Fruit fly (Drosophila melanogaster) whole organism, embryonic: Measurements from ENCODE around the gene Uba5.

ENCODE experiments used
- B-H2 ChIP-seq: fragments of 200-800 bp; sonication (Bioruptor generic); optimal IDR thresholded peaks from 2 replicates; lab custom pipeline; 2018; ENCODE audit warnings: missing biosample characterization, mild to moderate bottlenecking, missing genetic modification characterization
- C15 ChIP-seq: fragments of 200-800 bp; sonication (Bioruptor generic); IDR thresholded peaks from 3 replicates; pipeline ENCODE4 v1.3.6; 2022; ENCODE audit warnings: missing biosample characterization, missing genetic modification characterization
- CG10209 ChIP-seq: fragments of 200-800 bp; sonication (Bioruptor generic); optimal IDR thresholded peaks from 3 replicates; lab custom pipeline; 2017; ENCODE audit warnings: missing biosample characterization, mild to moderate bottlenecking, missing genetic modification characterization, missing genetic modification reagents
- CG10366 ChIP-seq: fragments of 200-800 bp; sonication (Bioruptor generic); IDR thresholded peaks from 2 replicates; pipeline ENCODE4 v1.3.6; 2022; ENCODE audit warnings: missing biosample characterization, missing genetic modification characterization
- CG10462 ChIP-seq: fragments of 200-800 bp; sonication (Bioruptor generic); optimal IDR thresholded peaks from 2 replicates; lab custom pipeline; 2016; ENCODE audit warnings: missing biosample characterization, missing genetic modification characterization
- CG11696 ChIP-seq: fragments of 200-800 bp; sonication (Bioruptor generic); IDR thresholded peaks from 2 replicates; pipeline ENCODE4 v1.3.6; 2022; ENCODE audit warnings: missing biosample characterization, missing genetic modification characterization
- CG12071 ChIP-seq: fragments of 200-800 bp; sonication (Bioruptor generic); optimal IDR thresholded peaks from 3 replicates; lab custom pipeline; 2018; ENCODE audit warnings: missing biosample characterization, mild to moderate bottlenecking, missing genetic modification characterization
- CG13296 ChIP-seq: fragments of 200-800 bp; sonication (Bioruptor generic); optimal IDR thresholded peaks from 3 replicates; lab custom pipeline; 2018; ENCODE audit warnings: missing biosample characterization, mild to moderate bottlenecking, missing genetic modification characterization
- CG14050 ChIP-seq: fragments of 200-800 bp; sonication (Bioruptor generic); IDR thresholded peaks from 3 replicates; pipeline ENCODE4 v1.3.6; 2022; ENCODE audit warnings: missing biosample characterization, missing genetic modification characterization
- CG16779 ChIP-seq: fragments of 200-800 bp; sonication (Bioruptor generic); IDR thresholded peaks from 2 replicates; pipeline ENCODE4 v1.3.6; 2022; ENCODE audit warnings: missing biosample characterization, missing genetic modification characterization
- CG18011 ChIP-seq: fragments of 200-800 bp; sonication (Bioruptor generic); optimal IDR thresholded peaks from 2 replicates; lab custom pipeline; 2017; ENCODE audit warnings: missing biosample characterization, missing genetic modification characterization, mild to moderate bottlenecking, moderate library complexity, missing genotype
- CG18619 ChIP-seq: fragments of 200-800 bp; sonication (Bioruptor generic); optimal IDR thresholded peaks from 3 replicates; lab custom pipeline; 2017; ENCODE audit warnings: missing biosample characterization, mild to moderate bottlenecking, missing genetic modification characterization
- CG30403 ChIP-seq: fragments of 200-800 bp; sonication (Bioruptor generic); optimal IDR thresholded peaks from 3 replicates; lab custom pipeline; 2016; ENCODE audit warnings: missing biosample characterization, missing genetic modification characterization
- CG31388 ChIP-seq: fragments of 200-800 bp; sonication (Bioruptor generic); optimal IDR thresholded peaks from 2 replicates; lab custom pipeline; 2016; ENCODE audit warnings: missing biosample characterization, missing genetic modification characterization
- CG3407 ChIP-seq: fragments of 200-800 bp; sonication (Bioruptor generic); optimal IDR thresholded peaks from 2 replicates; lab custom pipeline; 2018; ENCODE audit warnings: missing biosample characterization, mild to moderate bottlenecking, missing genetic modification characterization
- CG6791 ChIP-seq: fragments of 200-800 bp; sonication (Bioruptor generic); IDR thresholded peaks from 3 replicates; pipeline ENCODE4 v1.3.6; 2022; ENCODE audit warnings: missing biosample characterization, missing genetic modification characterization; ENCODE audit not compliant: partially characterized antibody
- CG9609 ChIP-seq: fragments of 200-800 bp; sonication (Bioruptor generic); optimal IDR thresholded peaks from 3 replicates; lab custom pipeline; 2016; ENCODE audit warnings: missing biosample characterization, missing genetic modification characterization
- CG9727 ChIP-seq: fragments of 200-800 bp; sonication (Bioruptor generic); optimal IDR thresholded peaks from 3 replicates; lab custom pipeline; 2017; ENCODE audit warnings: missing biosample characterization, mild to moderate bottlenecking, missing genetic modification characterization
- Dip2 ChIP-seq: fragments of 200-800 bp; sonication (Bioruptor generic); IDR thresholded peaks from 2 replicates; pipeline ENCODE4 v1.3.6; 2022; ENCODE audit warnings: missing biosample characterization, missing genetic modification characterization
- Fer3 ChIP-seq: fragments of 200-800 bp; sonication (Bioruptor generic); optimal IDR thresholded peaks from 2 replicates; lab custom pipeline; 2018; ENCODE audit warnings: missing biosample characterization, mild to moderate bottlenecking, missing genetic modification characterization, moderate library complexity
- H2.0 ChIP-seq: fragments of 200-800 bp; sonication (Bioruptor generic); IDR thresholded peaks from 2 replicates; pipeline ENCODE4 v1.3.6; 2022; ENCODE audit warnings: missing biosample characterization, missing genetic modification characterization
- MESR4 ChIP-seq: fragments of 200-800 bp; sonication (Bioruptor generic); optimal IDR thresholded peaks from 2 replicates; lab custom pipeline; 2018; ENCODE audit warnings: missing biosample characterization, mild to moderate bottlenecking, missing genetic modification characterization, moderate library complexity
- NC2α ChIP-seq: fragments of 200-800 bp; sonication (Bioruptor generic); optimal IDR thresholded peaks from 2 replicates; lab custom pipeline; 2016; ENCODE audit warnings: missing biosample characterization, missing genetic modification characterization
- Ptx1 ChIP-seq: fragments of 200-800 bp; sonication (Bioruptor generic); IDR thresholded peaks from 2 replicates; pipeline ENCODE4 v1.3.6; 2022; ENCODE audit warnings: missing biosample characterization, missing genetic modification characterization
- Xbp1 ChIP-seq: fragments of 200-800 bp; sonication (Bioruptor generic); optimal IDR thresholded peaks from 3 replicates; lab custom pipeline; 2016; ENCODE audit warnings: missing biosample characterization, mild to moderate bottlenecking, missing genetic modification characterization
- ac ChIP-seq: fragments of 200-800 bp; sonication (Bioruptor generic); optimal IDR thresholded peaks from 3 replicates; lab custom pipeline; 2017; ENCODE audit warnings: missing biosample characterization, mild to moderate bottlenecking, missing genetic modification characterization
- bowl ChIP-seq: fragments of 200-800 bp; sonication (Bioruptor generic); IDR thresholded peaks from 2 replicates; pipeline ENCODE4 v1.3.6; 2022; ENCODE audit warnings: missing biosample characterization, missing genetic modification characterization
- cad ChIP-seq: fragments of >200 bp; optimal IDR thresholded peaks from 2 replicates; lab custom pipeline; 2017; ENCODE audit warnings: missing biosample characterization, missing genetic modification characterization
- cas ChIP-seq: fragments of 200-800 bp; sonication (Bioruptor generic); IDR thresholded peaks from 2 replicates; pipeline ENCODE4 v1.3.6; 2022; ENCODE audit warnings: missing biosample characterization, missing genetic modification characterization
- cwo ChIP-seq: fragments of 200-800 bp; sonication (Bioruptor generic); optimal IDR thresholded peaks from 3 replicates; lab custom pipeline; 2017; ENCODE audit warnings: missing biosample characterization, missing genetic modification characterization, mild to moderate bottlenecking, moderate library complexity, missing genetic modification reagents
- da ChIP-seq: fragments of 200-800 bp; sonication (Bioruptor generic); optimal IDR thresholded peaks from 2 replicates; lab custom pipeline; 2016; ENCODE audit warnings: missing biosample characterization, missing genetic modification characterization
- danr ChIP-seq: fragments of 200-800 bp; sonication (Bioruptor generic); IDR thresholded peaks from 2 replicates; pipeline ENCODE4 v1.3.6; 2022; ENCODE audit warnings: missing biosample characterization, missing genetic modification characterization
- disco-r ChIP-seq: fragments of 200-800 bp; sonication (Bioruptor generic); optimal IDR thresholded peaks from 2 replicates; lab custom pipeline; 2016; ENCODE audit warnings: missing biosample characterization, missing genetic modification characterization
- fd64A ChIP-seq: fragments of 200-800 bp; sonication (Bioruptor generic); optimal IDR thresholded peaks from 3 replicates; lab custom pipeline; 2018; ENCODE audit warnings: missing biosample characterization, mild to moderate bottlenecking, missing genetic modification characterization
- gt ChIP-seq: fragments of 200-800 bp; sonication (Bioruptor generic); IDR thresholded peaks from 2 replicates; pipeline ENCODE4 v1.3.6; 2022; ENCODE audit warnings: missing biosample characterization, missing genetic modification characterization
- jing ChIP-seq: fragments of 200-800 bp; sonication (Bioruptor generic); optimal IDR thresholded peaks from 2 replicates; lab custom pipeline; 2018; ENCODE audit warnings: missing biosample characterization, mild to moderate bottlenecking, missing genetic modification characterization
- jumu ChIP-seq: fragments of 200-800 bp; sonication (Bioruptor generic); optimal IDR thresholded peaks from 3 replicates; lab custom pipeline; 2016; ENCODE audit warnings: missing biosample characterization, missing genetic modification characterization
- lab ChIP-seq: fragments of 200-800 bp; sonication (Bioruptor generic); optimal IDR thresholded peaks from 3 replicates; lab custom pipeline; 2017; ENCODE audit warnings: missing biosample characterization, missing genetic modification characterization, mild to moderate bottlenecking, moderate library complexity, missing genetic modification reagents
- mld ChIP-seq: fragments of 200-800 bp; sonication (Bioruptor generic); IDR thresholded peaks from 3 replicates; pipeline ENCODE4 v1.3.6; 2022; ENCODE audit warnings: missing biosample characterization, missing genetic modification characterization; ENCODE audit not compliant: partially characterized antibody
- nmo ChIP-seq: fragments of 200-800 bp; sonication (Bioruptor generic); optimal IDR thresholded peaks from 2 replicates; lab custom pipeline; 2018; ENCODE audit warnings: missing biosample characterization, mild to moderate bottlenecking, missing genetic modification characterization, moderate library complexity
- odd ChIP-seq: fragments of 200-800 bp; sonication (Bioruptor generic); optimal IDR thresholded peaks from 2 replicates; lab custom pipeline; 2017; ENCODE audit warnings: missing biosample characterization, mild to moderate bottlenecking, missing genetic modification characterization
- org-1 ChIP-seq: fragments of 200-800 bp; sonication (Bioruptor generic); optimal IDR thresholded peaks from 2 replicates; lab custom pipeline; 2017; ENCODE audit warnings: missing biosample characterization, missing genetic modification characterization
- schlank ChIP-seq: fragments of 200-800 bp; sonication (Bioruptor generic); optimal IDR thresholded peaks from 2 replicates; lab custom pipeline; 2018; ENCODE audit warnings: missing biosample characterization, mild to moderate bottlenecking, missing genetic modification characterization
- shn ChIP-seq: fragments of 200-800 bp; sonication (Bioruptor generic); optimal IDR thresholded peaks from 3 replicates; lab custom pipeline; 2016; ENCODE audit warnings: missing biosample characterization, missing genetic modification characterization
- stc ChIP-seq: fragments of 200-800 bp; sonication (Bioruptor generic); IDR thresholded peaks from 2 replicates; pipeline ENCODE4 v1.3.6; 2022; ENCODE audit warnings: missing biosample characterization, missing genetic modification characterization
- tll ChIP-seq, 2 experiments: fragments of 200-800 bp in 1 of 2; fragments of >200 bp in 1 of 2; sonication (Bioruptor generic) in 1 of 2; optimal IDR thresholded peaks; 2 replicates each; lab custom pipeline; 2017 to 2019; ENCODE audit warnings: missing biosample characterization in 2 of 2, missing genetic modification characterization in 2 of 2, mild to moderate bottlenecking in 1 of 2, moderate library complexity in 1 of 2
- toy ChIP-seq: fragments of 200-800 bp; sonication (Bioruptor generic); IDR thresholded peaks from 2 replicates; pipeline ENCODE4 v1.3.6; 2022; ENCODE audit warnings: missing biosample characterization, missing genetic modification characterization
- unpg ChIP-seq: fragments of 200-800 bp; sonication (Bioruptor generic); optimal IDR thresholded peaks from 3 replicates; lab custom pipeline; 2018; ENCODE audit warnings: missing biosample characterization, mild to moderate bottlenecking, missing genetic modification characterization, moderate library complexity
- vvl ChIP-seq: fragments of 200-800 bp; sonication (Bioruptor generic); IDR thresholded peaks from 2 replicates; pipeline ENCODE4 v1.3.6; 2022; ENCODE audit warnings: missing biosample characterization, missing genetic modification characterization
- yki ChIP-seq: fragments of >200 bp; optimal IDR thresholded peaks from 3 replicates; lab custom pipeline; 2018
- zfh2 ChIP-seq: fragments of 200-800 bp; sonication (Bioruptor generic); optimal IDR thresholded peaks from 2 replicates; lab custom pipeline; 2016; ENCODE audit warnings: missing biosample characterization, missing genetic modification characterization

The Uba5 gene

DNA sequence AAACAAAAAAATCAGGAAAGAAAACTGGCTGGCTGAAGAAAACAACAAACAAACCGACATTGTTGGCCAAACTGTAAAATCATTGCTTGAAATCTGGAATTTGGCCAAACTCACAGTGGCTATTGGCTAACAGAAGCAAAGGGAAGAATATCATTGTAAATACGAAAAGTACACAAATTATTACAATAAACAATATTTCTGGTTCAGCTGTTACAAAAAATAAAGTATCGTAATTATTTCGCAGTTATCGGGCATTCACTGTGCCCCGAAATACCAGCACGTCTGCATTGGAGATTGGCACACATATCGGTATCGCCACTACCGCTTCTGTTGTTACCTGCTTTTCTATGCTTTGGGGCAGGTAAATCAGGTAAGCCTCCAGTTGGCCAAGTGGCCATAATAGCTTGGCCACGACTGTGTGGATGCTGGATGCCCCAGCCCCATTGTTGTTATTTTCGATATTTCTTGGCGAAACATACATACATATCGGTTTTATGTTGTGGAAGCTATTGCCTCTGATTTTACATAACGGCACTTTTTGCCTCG is 32.2 kb upstream of the Uba5 start (continued):
- TF ChIP-seq CG11696 (GFP tag; lab: Robert Waterston, UW), result no peak
- TF ChIP-seq zfh2 (GFP tag; lab: Kevin White, UChicago), result peak; percentile 25
- no peak for TF ChIP-seq fd64A
- TF ChIP-seq schlank, result no peak
- peak; percentile 11 for TF ChIP-seq org-1
- TF ChIP-seq Fer3 (tag; lab: Kevin White, UChicago), result peak; percentile 36
- TF ChIP-seq Dip2 (GFP tag; lab: Robert Waterston, UW), result no peak
- no peak for TF ChIP-seq CG31388 (GFP tag; lab: Kevin White, UChicago)
- TF ChIP-seq jing (GFP tag; lab: Kevin White, UChicago), result no peak
- no peak for TF ChIP-seq C15 (GFP tag; lab: Robert Waterston, UW)
- peak; percentile 38 for TF ChIP-seq disco-r (GFP tag; lab: Kevin White, UChicago)
- TF ChIP-seq bowl (GFP tag; lab: Robert Waterston, UW), result no peak
- TF ChIP-seq H2.0, result peak; percentile 76
- TF ChIP-seq CG18011 (GFP tag; lab: Kevin White, UChicago), result no peak
- TF ChIP-seq danr (GFP tag; lab: Robert Waterston, UW), result no peak
- TF ChIP-seq NC2α (GFP tag; lab: Kevin White, UChicago), result no peak
- no peak for TF ChIP-seq stc (GFP tag; lab: Robert Waterston, UW)
- peak; percentile 42; the same call in 2 of the 3 replicates for TF ChIP-seq CG14050
- no peak for TF ChIP-seq ac
- no peak for TF ChIP-seq CG9727
- no peak for TF ChIP-seq yki (lab: Kevin White, UChicago)
- TF ChIP-seq CG18619 (GFP tag; lab: Kevin White, UChicago), result peak; percentile 45
- no peak for TF ChIP-seq B-H2 (GFP tag; lab: Kevin White, UChicago)
- TF ChIP-seq CG13296 (GFP tag; lab: Kevin White, UChicago), result peak; percentile 57
- no peak for TF ChIP-seq MESR4
- TF ChIP-seq shn, result no peak
- TF ChIP-seq jumu (GFP tag; lab: Kevin White, UChicago), result no peak
- peak; percentile 77; the same call in 1 of the 2 replicates for TF ChIP-seq vvl (GFP tag; lab: Robert Waterston, UW)
- peak; percentile 19 for TF ChIP-seq cwo (GFP tag; lab: Kevin White, UChicago)
- peak; percentile 20 for TF ChIP-seq nmo (GFP tag; lab: Kevin White, UChicago)
- TF ChIP-seq mld (GFP tag; lab: Robert Waterston, UW), result no peak
- no peak for TF ChIP-seq cad (GFP tag; lab: Kevin White, UChicago)
- peak; percentile 53; the same call in 1 of the 2 replicates for TF ChIP-seq CG10366 (GFP tag; lab: Robert Waterston, UW)
- TF ChIP-seq CG30403, result peak; percentile 50
- no peak for TF ChIP-seq da (GFP tag; lab: Kevin White, UChicago)
- no peak for TF ChIP-seq CG3407 (GFP tag; lab: Kevin White, UChicago)
- peak; percentile 69 for TF ChIP-seq Ptx1 (GFP tag; lab: Robert Waterston, UW)
- TF ChIP-seq cas, result no peak
- no peak for TF ChIP-seq CG9609 (GFP tag; lab: Kevin White, UChicago)
- TF ChIP-seq toy (GFP tag; lab: Robert Waterston, UW), result no peak
- no peak for TF ChIP-seq CG10462 (GFP tag; lab: Kevin White, UChicago)
- no peak for TF ChIP-seq gt (GFP tag; lab: Robert Waterston, UW)
- 0 out of 2 replicates have a peak, but pooled peaks have one; percentile 16 for TF ChIP-seq CG16779 (GFP tag; lab: Robert Waterston, UW)
- TF ChIP-seq Xbp1, result peak; percentile 60
- TF ChIP-seq CG6791 (GFP tag; lab: Robert Waterston, UW), result no peak
- TF ChIP-seq odd (GFP tag; lab: Kevin White, UChicago), result no peak
- peak; percentile 58 for TF ChIP-seq unpg
- TF ChIP-seq CG12071, result peak; percentile 49
- peak; percentile 12 for TF ChIP-seq CG10209 (GFP tag; lab: Kevin White, UChicago)
- TF ChIP-seq lab (GFP tag; lab: Kevin White, UChicago), result peak; percentile 60
- no peak for TF ChIP-seq tll (GFP tag; optimal IDR thresholded peaks at IDR 0.05; lab: Kevin White, UChicago)
